Fruit fly (Drosophila melanogaster): ENCODE measurements around the gene CG43248.

dm6 chr3L:15532368-15533030, 1.2 kb upstream of the CG43248 start:
- TF ChIP-seq CG6276 (GFP tag; optimal IDR thresholded peaks at IDR 0.05) (peak; percentile 77), Ets96B (tag; optimal IDR thresholded peaks at IDR 0.05) (peak; percentile 10), Met (GFP tag; optimal IDR thresholded peaks at IDR 0.05) (peak; percentile 63), topi (GFP tag; optimal IDR thresholded peaks at IDR 0.05) (peak; percentile 63), Blimp-1 (GFP tag; optimal IDR thresholded peaks at IDR 0.05) (peak; percentile 2), pdm3 (GFP tag; optimal IDR thresholded peaks at IDR 0.05) (peak; percentile 41), Hr4 (GFP tag; optimal IDR thresholded peaks at IDR 0.05) (peak; percentile 47), Sox15 (GFP tag; optimal IDR thresholded peaks at IDR 0.05) (no peak), svp (GFP tag) (peak; percentile 95), Sox102F (GFP tag; optimal IDR thresholded peaks at IDR 0.05) (no peak)

Measured in whole organism, prepupa.